Worm (Caenorhabditis elegans): Measurements from ENCODE around the gene C03H12.1.

C03H12.1 gene

ce11 chrX:15716971-15717370 lies 27.7 kb downstream of the C03H12.1 start:
- TF ChIP-seq ttx-3 (tag; optimal IDR thresholded peaks at IDR 0.05) (no peak), ceh-19 (GFP tag; optimal IDR thresholded peaks at IDR 0.05) (no peak), unc-55 (GFP tag; optimal IDR thresholded peaks at IDR 0.05) (no peak), dmd-4 (tag; optimal IDR thresholded peaks at IDR 0.05; ENCODE audit: borderline replicate concordance) (no peak), ahr-1 (tag; optimal IDR thresholded peaks at IDR 0.05) (no peak), npax-4 (tag; optimal IDR thresholded peaks at IDR 0.05) (no peak), elt-4 (tag; optimal IDR thresholded peaks at IDR 0.05) (no peak), ceh-22 (tag; optimal IDR thresholded peaks at IDR 0.05) (no peak), madf-2 (tag; optimal IDR thresholded peaks at IDR 0.05) (no peak), pha-2 (tag; optimal IDR thresholded peaks at IDR 0.05) (no peak), nhr-232 (tag; optimal IDR thresholded peaks at IDR 0.05) (no peak), sdc-2 (tag; optimal IDR thresholded peaks at IDR 0.05) (no peak), unc-86 (tag; optimal IDR thresholded peaks at IDR 0.05) (no peak), dve-1 (tag; optimal IDR thresholded peaks at IDR 0.05) (no peak), lim-6 (tag; optimal IDR thresholded peaks at IDR 0.05) (no peak), pqm-1 (tag; optimal IDR thresholded peaks at IDR 0.05) (no peak), hlh-8 (tag; optimal IDR thresholded peaks at IDR 0.05) (no peak), gmeb-2 (tag; optimal IDR thresholded peaks at IDR 0.05) (no peak)

ce11 chrX:15718325-15718724 lies 29.1 kb downstream of the C03H12.1 start, which contains the start of gene ZK662.6:
Gene ZK662.6 (plus strand): TSS chrX:15718625.
- TF ChIP-seq pax-1 (tag; optimal IDR thresholded peaks at IDR 0.05) (no peak), unc-3 (GFP tag; conservative IDR thresholded peaks at IDR 0.05) (no peak), unc-3 (tag; optimal IDR thresholded peaks at IDR 0.05) (no peak), pros-1 (tag; optimal IDR thresholded peaks at IDR 0.05) (no peak), hlh-13 (GFP tag; optimal IDR thresholded peaks at IDR 0.05) (no peak), pha-4 (tag; optimal IDR thresholded peaks at IDR 0.05) (no peak), dmd-4 (tag; optimal IDR thresholded peaks at IDR 0.05; ENCODE audit: borderline replicate concordance) (no peak), nhr-232 (tag; optimal IDR thresholded peaks at IDR 0.05) (no peak), ceh-45 (GFP tag; IDR thresholded peaks at IDR 0.05) (no peak), hlh-30 (tag; optimal IDR thresholded peaks at IDR 0.05; ENCODE audit: insufficient read depth) (no peak), unc-55 (GFP tag; optimal IDR thresholded peaks at IDR 0.05) (no peak), ceh-22 (tag; optimal IDR thresholded peaks at IDR 0.05) (no peak)

- TF ChIP-seq eyg-1 (tag; optimal IDR thresholded peaks at IDR 0.05) (no peak), tbx-2 (tag; optimal IDR thresholded peaks at IDR 0.05) (no peak), ets-4 (tag; optimal IDR thresholded peaks at IDR 0.05) (no peak), fax-1 (tag; optimal IDR thresholded peaks at IDR 0.05) (no peak), ceh-19 (GFP tag; optimal IDR thresholded peaks at IDR 0.05) (no peak), elt-4 (tag; optimal IDR thresholded peaks at IDR 0.05) (no peak), ref-2 (tag; optimal IDR thresholded peaks at IDR 0.05) (no peak), ceh-45 (GFP tag; IDR thresholded peaks at IDR 0.05) (no peak), ama-1 (optimal IDR thresholded peaks at IDR 0.05) (no peak), rnt-1 (tag; optimal IDR thresholded peaks at IDR 0.05) (no peak)
Observed at ce11 chrX:15721346-15721745, 32.1 kb downstream of the C03H12.1 start, which contains the start of gene ZK662.5. Gene ZK662.5 (plus strand): TSS chrX:15721646.

ce11 chrX:15724994-15725393 lies 35.7 kb downstream of the C03H12.1 start:
- TF ChIP-seq hlh-30 (tag; optimal IDR thresholded peaks at IDR 0.05; ENCODE audit: insufficient read depth): peak; percentile 67
- peak; percentile 62 for TF ChIP-seq sdc-2 (tag; optimal IDR thresholded peaks at IDR 0.05)
- no peak for TF ChIP-seq elt-2 (tag; optimal IDR thresholded peaks at IDR 0.05)
- TF ChIP-seq C38D4.7 (GFP tag; optimal IDR thresholded peaks at IDR 0.05): no peak
- peak; percentile 54 for TF ChIP-seq nfya-1 (tag; optimal IDR thresholded peaks at IDR 0.05)
- peak; percentile 2 for TF ChIP-seq tbx-2 (tag; optimal IDR thresholded peaks at IDR 0.05)
- no peak for TF ChIP-seq lim-6 (tag; optimal IDR thresholded peaks at IDR 0.05)
